Worm (Caenorhabditis elegans): Measurements from ENCODE around the gene F36G9.7.

- TF ChIP-seq nhr-28 (tag; optimal IDR thresholded peaks at IDR 0.05): no peak
- no peak for TF ChIP-seq blmp-1 (tag; optimal IDR thresholded peaks at IDR 0.05)
- no peak for TF ChIP-seq pha-4 (tag; optimal IDR thresholded peaks at IDR 0.05)
These were observed 49.3 kb downstream of the F36G9.7 start, which contains the start of gene F35E8.10 for ce11 chrV:15920273-15920672.
